Fruit fly (Drosophila melanogaster): ENCODE results near the gene CG17271.

The CG17271 gene

DNA sequence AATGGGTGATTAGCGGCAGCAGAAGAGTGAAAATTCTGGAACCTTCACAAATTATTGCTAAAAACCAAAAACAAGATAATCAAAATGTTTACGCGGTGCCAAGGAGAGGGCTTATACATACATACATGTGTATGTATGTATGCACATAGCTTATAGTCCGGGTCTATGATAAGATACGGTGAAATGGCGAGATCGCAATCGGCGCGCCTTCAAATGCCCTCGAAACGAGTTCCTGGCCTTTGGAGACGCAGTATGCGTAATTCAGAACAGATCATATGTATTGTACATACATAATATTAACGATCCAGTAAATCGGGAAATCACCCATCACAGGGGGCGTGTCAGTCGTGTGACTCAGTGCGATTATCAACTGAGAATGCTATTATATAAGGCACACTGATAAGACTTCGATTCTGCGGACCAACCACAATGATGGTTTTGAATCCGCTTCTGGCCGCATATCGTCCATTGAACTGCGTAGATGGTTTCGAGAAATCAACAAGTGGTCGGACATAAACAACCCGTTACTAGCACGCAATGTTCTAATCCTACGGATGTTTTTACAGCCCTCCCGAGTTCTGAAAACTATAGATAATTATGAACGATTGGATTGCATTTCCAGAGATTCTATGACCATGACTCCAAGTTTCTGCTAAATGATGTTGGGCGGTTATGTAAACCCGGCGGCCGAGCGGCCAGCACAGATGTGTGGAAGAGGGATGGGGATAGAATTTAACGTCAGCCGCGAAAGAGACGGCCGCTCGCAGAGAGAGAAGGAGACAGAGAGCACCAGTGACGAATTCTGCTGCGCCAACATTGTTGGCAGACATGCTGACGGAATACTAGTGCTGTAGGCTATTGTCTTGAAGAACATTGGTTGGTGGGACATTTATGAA is 7.1 kb upstream of the CG17271 start (continued):
- TF ChIP-seq tio (GFP tag; optimal IDR thresholded peaks at IDR 0.05) (no peak), stc (GFP tag; IDR thresholded peaks at IDR 0.05) (0 out of 2 replicates have a peak, but pooled peaks have one; percentile 10), shn (GFP tag; optimal IDR thresholded peaks at IDR 0.05) (peak; percentile 17), CG9797 (GFP tag; optimal IDR thresholded peaks at IDR 0.05) (no peak), CG7556 (GFP tag; optimal IDR thresholded peaks at IDR 0.05) (no peak), sug (tag; optimal IDR thresholded peaks at IDR 0.05) (peak; percentile 91), CG10321 (GFP tag; IDR thresholded peaks at IDR 0.05) (peak; percentile 85), Dip2 (GFP tag; IDR thresholded peaks at IDR 0.05) (no peak), CG14860 (GFP tag; IDR thresholded peaks at IDR 0.05; ENCODE audit: partially characterized antibody) (no peak), kni (GFP tag; optimal IDR thresholded peaks at IDR 0.05) (no peak), CG11456 (GFP tag; IDR thresholded peaks at IDR 0.05) (peak; percentile 63; the same call in 1 of the 3 replicates), sens (GFP tag) (peak; percentile 61), CG6683 (GFP tag; optimal IDR thresholded peaks at IDR 0.05) (no peak), crp (GFP tag; optimal IDR thresholded peaks at IDR 0.05) (peak in 1 of 2 experiments; percentile 10), Mes4 (GFP tag; optimal IDR thresholded peaks at IDR 0.05) (no peak), oc (tag; optimal IDR thresholded peaks at IDR 0.05) (peak; percentile 15), CG10543 (GFP tag; optimal IDR thresholded peaks at IDR 0.05) (peak; percentile 31), Hr51 (GFP tag; optimal IDR thresholded peaks at IDR 0.05) (no peak), CG32532 (GFP tag; IDR thresholded peaks at IDR 0.05) (peak; percentile 5; the same call in 1 of the 2 replicates), CG15479 (GFP tag; optimal IDR thresholded peaks at IDR 0.05) (peak; percentile 91), row (GFP tag; IDR thresholded peaks at IDR 0.05) (peak; percentile 28), lab (GFP tag; optimal IDR thresholded peaks at IDR 0.05) (no peak), pum (GFP tag; optimal IDR thresholded peaks at IDR 0.05) (no peak), CG2889 (GFP tag; IDR thresholded peaks at IDR 0.05) (no peak), gsb-n (tag; optimal IDR thresholded peaks at IDR 0.05) (no peak), ewg (GFP tag; optimal IDR thresholded peaks at IDR 0.05) (peak; percentile 43), Elba2 (GFP tag; optimal IDR thresholded peaks at IDR 0.05) (no peak), Deaf1 (tag; optimal IDR thresholded peaks at IDR 0.05) (peak; percentile 18), jing (GFP tag; optimal IDR thresholded peaks at IDR 0.05) (no peak), CG43689 (GFP tag; IDR thresholded peaks at IDR 0.05) (no peak), CG13287 (GFP tag; IDR thresholded peaks at IDR 0.05; ENCODE audit: partially characterized antibody) (peak; percentile 11; the same call in 1 of the 2 replicates), Adf1 (GFP tag; IDR thresholded peaks at IDR 0.05) (peak; percentile 72), MTF-1 (GFP tag; optimal IDR thresholded peaks at IDR 0.05; ENCODE audit: borderline replicate concordance) (no peak), HmgD (GFP tag; optimal IDR thresholded peaks at IDR 0.05) (no peak), Atf-2 (GFP tag; optimal IDR thresholded peaks at IDR 0.05) (no peak), cg (GFP tag; optimal IDR thresholded peaks at IDR 0.05) (peak; percentile 39), Myb (GFP tag; optimal IDR thresholded peaks at IDR 0.05) (peak; percentile 29), Jarid2 (GFP tag; optimal IDR thresholded peaks at IDR 0.05) (no peak), Nf-YA (GFP tag; IDR thresholded peaks at IDR 0.05) (no peak), CG7987 (GFP tag; optimal IDR thresholded peaks at IDR 0.05) (peak; percentile 15), MBD-R2 (GFP tag; IDR thresholded peaks at IDR 0.05) (peak; percentile 28; the same call in 1 of the 2 replicates), CG12391 (tag; optimal IDR thresholded peaks at IDR 0.05) (no peak), ara (GFP tag; IDR thresholded peaks at IDR 0.05) (no peak), ato (GFP tag; IDR thresholded peaks at IDR 0.05; ENCODE audit: partially characterized antibody) (no peak), gem (tag; optimal IDR thresholded peaks at IDR 0.05) (no peak), hth (optimal IDR thresholded peaks at IDR 0.05) (no peak), gt (GFP tag; IDR thresholded peaks at IDR 0.05) (no peak)
